Worm (Caenorhabditis elegans) whole organism, young adult: ENCODE measurements around the gene F59A6.11.

Experiments
- B0336.3 ChIP-seq: fragments of 200-800 bp; sonication (Bioruptor generic); IDR thresholded peaks from 2 replicates; pipeline ENCODE4 v1.3.6; 2022; ENCODE audit warnings: missing genetic modification characterization, missing compliant biosample characterization
- C06A6.2 ChIP-seq: fragments of 200-800 bp; sonication (Bioruptor generic); conservative IDR thresholded peaks from 2 replicates; pipeline ENCODE4 v1.3.6; 2022; ENCODE audit warnings: missing genetic modification characterization, missing compliant biosample characterization
- C17E4.6 ChIP-seq: fragments of 200-800 bp; sonication (Bioruptor generic); IDR thresholded peaks from 2 replicates; pipeline ENCODE4 v1.3.6; 2022; ENCODE audit warnings: missing genetic modification reagents, missing genetic modification characterization, missing compliant biosample characterization
- F37B4.10 ChIP-seq: fragments of 200-800 bp; sonication (Bioruptor generic); IDR thresholded peaks from 2 replicates; pipeline ENCODE4 v1.3.6; 2022; ENCODE audit warnings: missing genetic modification characterization, missing compliant biosample characterization
- K11D2.4 ChIP-seq: fragments of 200-800 bp; sonication (Bioruptor generic); IDR thresholded peaks from 2 replicates; pipeline ENCODE4 v1.3.6; 2022; ENCODE audit warnings: missing genetic modification reagents, missing genetic modification characterization, missing compliant biosample characterization
- T26A5.8 ChIP-seq: sonication (generic microtip); optimal IDR thresholded peaks from 2 replicates; lab custom pipeline; 2016; ENCODE audit warnings: missing genetic modification characterization, missing compliant biosample characterization
- Y53F4B.3 ChIP-seq: fragments of 200-800 bp; sonication (Bioruptor generic); IDR thresholded peaks from 2 replicates; pipeline ENCODE4 v1.3.6; 2022; ENCODE audit warnings: missing genetic modification reagents, missing genetic modification characterization, missing compliant biosample characterization
- Y53G8AR.9 ChIP-seq: fragments of 200-800 bp; sonication (Bioruptor generic); conservative IDR thresholded peaks from 2 replicates; pipeline ENCODE4 v1.3.6; 2022; ENCODE audit warnings: missing genetic modification reagents, missing genetic modification characterization, missing compliant biosample characterization
- Y67H2A.10 ChIP-seq: fragments of 200-800 bp; sonication (Bioruptor generic); conservative IDR thresholded peaks from 2 replicates; pipeline ENCODE4 v1.3.6; 2022; ENCODE audit warnings: missing genetic modification reagents, missing genetic modification characterization, missing compliant biosample characterization
- ZK185.1 ChIP-seq: sonication (generic microtip); optimal IDR thresholded peaks from 2 replicates; lab custom pipeline; 2016; ENCODE audit warnings: mild to moderate bottlenecking, missing genetic modification characterization, missing compliant biosample characterization; ENCODE audit not compliant: poor library complexity, severe bottlenecking
- bed-1 ChIP-seq: fragments of 200-800 bp; sonication (Bioruptor generic); IDR thresholded peaks from 2 replicates; pipeline ENCODE4 v1.3.6; 2022; ENCODE audit warnings: missing genetic modification reagents, missing genetic modification characterization, missing compliant biosample characterization
- bed-2 ChIP-seq: fragments of 200-800 bp; sonication (Bioruptor generic); IDR thresholded peaks from 2 replicates; pipeline ENCODE4 v1.3.6; 2022; ENCODE audit warnings: missing genetic modification reagents, missing genetic modification characterization, missing compliant biosample characterization
- cebp-1 ChIP-seq, 2 experiments: fragments of 200-800 bp in 1 of 2; sonication (Bioruptor generic) in 1 of 2; sonication (generic microtip) in 1 of 2; IDR thresholded peaks in 1 of 2; optimal IDR thresholded peaks in 1 of 2; 2 replicates each; pipeline versions ENCODE4 v1.3.6 to Lab custom; 2017 to 2022; ENCODE audit warnings: missing compliant biosample characterization in 2 of 2, missing genetic modification characterization in 2 of 2, mild to moderate bottlenecking in 1 of 2, missing genetic modification reagents in 1 of 2, moderate library complexity in 1 of 2
- cebp-2 ChIP-seq: fragments of 200-800 bp; sonication (Bioruptor generic); IDR thresholded peaks from 2 replicates; pipeline ENCODE4 v1.3.6; 2022; ENCODE audit warnings: missing genetic modification characterization, missing compliant biosample characterization
- ceh-40 ChIP-seq: fragments of 200-800 bp; sonication (Bioruptor generic); IDR thresholded peaks from 2 replicates; pipeline ENCODE4 v1.3.6; 2022; ENCODE audit warnings: missing genetic modification characterization, missing compliant biosample characterization
- ceh-79 ChIP-seq: sonication (generic microtip); optimal IDR thresholded peaks from 2 replicates; lab custom pipeline; 2017; ENCODE audit warnings: mild to moderate bottlenecking, missing genetic modification characterization, missing compliant biosample characterization
- gei-17 ChIP-seq: fragments of 200-800 bp; sonication (Bioruptor generic); optimal IDR thresholded peaks from 2 replicates; lab custom pipeline; 2018; ENCODE audit warnings: mild to moderate bottlenecking, missing genetic modification characterization, missing compliant biosample characterization
- hmg-1.2 ChIP-seq: fragments of 200-800 bp; sonication (Bioruptor generic); IDR thresholded peaks from 2 replicates; pipeline ENCODE4 v1.3.6; 2022; ENCODE audit warnings: missing genetic modification reagents, missing genetic modification characterization, missing compliant biosample characterization
- hrde-1 ChIP-seq: sonication (generic microtip); optimal IDR thresholded peaks from 2 replicates; lab custom pipeline; 2016; ENCODE audit warnings: missing genetic modification characterization, mild to moderate bottlenecking, missing compliant biosample characterization, moderate library complexity, missing genotype, missing genetic modification reagents, borderline replicate concordance
- lin-26 ChIP-seq: fragments of 200-800 bp; sonication (Bioruptor generic); IDR thresholded peaks from 2 replicates; pipeline ENCODE4 v1.3.6; 2022; ENCODE audit warnings: missing genetic modification reagents, missing genetic modification characterization, missing compliant biosample characterization
- lin-40 ChIP-seq: sonication (generic microtip); optimal IDR thresholded peaks from 2 replicates; lab custom pipeline; 2016; ENCODE audit warnings: missing genetic modification characterization, mild to moderate bottlenecking, missing compliant biosample characterization, missing genotype, missing genetic modification reagents
- lin-54 ChIP-seq: fragments of 200-800 bp; sonication (Bioruptor generic); optimal IDR thresholded peaks from 2 replicates; lab custom pipeline; 2018; ENCODE audit warnings: mild to moderate bottlenecking, missing genetic modification characterization, missing compliant biosample characterization
- madf-6 ChIP-seq: fragments of 200-800 bp; sonication (Bioruptor generic); IDR thresholded peaks from 2 replicates; pipeline ENCODE4 v1.3.6; 2022; ENCODE audit warnings: missing genetic modification reagents, missing genetic modification characterization, missing compliant biosample characterization
- madf-8 ChIP-seq: fragments of 200-800 bp; sonication (Bioruptor generic); conservative IDR thresholded peaks from 2 replicates; pipeline ENCODE4 v1.3.6; 2022; ENCODE audit warnings: missing genetic modification reagents, missing genetic modification characterization, missing compliant biosample characterization
- mes-4 ChIP-seq: sonication (generic microtip); optimal IDR thresholded peaks from 2 replicates; lab custom pipeline; 2016; ENCODE audit warnings: missing genotype, missing genetic modification characterization, missing compliant biosample characterization
- mxl-1 ChIP-seq: sonication (generic microtip); optimal IDR thresholded peaks from 2 replicates; lab custom pipeline; 2016; ENCODE audit warnings: missing genetic modification characterization, missing compliant biosample characterization
- nfya-1 ChIP-seq: sonication (generic microtip); optimal IDR thresholded peaks from 2 replicates; lab custom pipeline; 2017; ENCODE audit warnings: antibody characterized with exemption, missing compliant biosample characterization, missing genetic modification characterization, borderline replicate concordance; ENCODE audit not compliant: insufficient read depth
- nfya-2 ChIP-seq: fragments of 200-800 bp; sonication (Bioruptor generic); IDR thresholded peaks from 2 replicates; pipeline ENCODE4 v1.3.6; 2022; ENCODE audit warnings: missing genetic modification reagents, missing genetic modification characterization, missing compliant biosample characterization
- nfyb-1 ChIP-seq: fragments of 200-800 bp; sonication (Bioruptor generic); IDR thresholded peaks from 2 replicates; pipeline ENCODE4 v1.3.6; 2022; ENCODE audit warnings: missing genetic modification reagents, missing genetic modification characterization, missing compliant biosample characterization
- pbrm-1 ChIP-seq: fragments of 200-800 bp; sonication (Bioruptor generic); IDR thresholded peaks from 2 replicates; pipeline ENCODE4 v1.3.6; 2022; ENCODE audit warnings: missing genetic modification reagents, missing genetic modification characterization, missing compliant biosample characterization
- sdz-38 ChIP-seq: sonication (generic microtip); optimal IDR thresholded peaks from 2 replicates; lab custom pipeline; 2016; ENCODE audit warnings: missing genotype, missing genetic modification characterization, missing compliant biosample characterization
- sea-2 ChIP-seq: fragments of 200-800 bp; sonication (Bioruptor generic); IDR thresholded peaks from 2 replicates; pipeline ENCODE4 v1.3.6; 2022; ENCODE audit warnings: missing genetic modification characterization, missing compliant biosample characterization
- snpc-1.1 ChIP-seq: sonication (generic microtip); optimal IDR thresholded peaks from 2 replicates; lab custom pipeline; 2017; ENCODE audit warnings: missing genetic modification characterization, mild to moderate bottlenecking, missing compliant biosample characterization, antibody characterized with exemption, moderate library complexity, missing genotype, missing genetic modification reagents; ENCODE audit not compliant: insufficient read depth
- ztf-25 ChIP-seq: fragments of 200-800 bp; sonication (Bioruptor generic); IDR thresholded peaks from 2 replicates; pipeline ENCODE4 v1.3.6; 2022; ENCODE audit warnings: missing genetic modification reagents, missing genetic modification characterization, missing compliant biosample characterization

F59A6.11 gene

DNA sequence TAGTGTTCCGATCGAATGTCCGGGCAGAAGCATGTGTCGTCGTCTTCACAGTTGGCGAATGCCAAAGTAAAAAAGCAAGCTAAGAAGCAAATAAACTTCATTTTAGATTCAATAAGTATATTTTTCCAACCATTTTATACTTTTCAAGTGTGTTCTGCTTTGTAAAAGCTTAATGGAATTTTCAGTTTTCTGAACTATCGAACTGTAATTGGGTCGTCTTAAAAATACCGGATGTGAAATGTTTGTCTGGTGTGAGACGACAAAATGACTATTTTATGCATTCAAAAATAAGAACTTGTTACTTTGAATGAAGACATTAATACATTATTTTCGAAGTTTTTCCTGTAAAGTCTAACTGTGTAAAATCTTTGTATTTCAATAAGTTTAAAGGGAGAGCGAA lies at the start of gene F59A6.11:
F59A6.11 (minus strand) TSS at position 101 of the 400 bp plus-strand sequence.
- no peak for TF ChIP-seq Y67H2A.10
- no peak for TF ChIP-seq cebp-2
- no peak for TF ChIP-seq B0336.3 (GFP tag; lab: Robert Waterston, UW)
- TF ChIP-seq mes-4 = no peak
- TF ChIP-seq madf-6 = no peak
- TF ChIP-seq mxl-1 = no peak
- TF ChIP-seq, all 124 proteins: peak for 0

DNA sequence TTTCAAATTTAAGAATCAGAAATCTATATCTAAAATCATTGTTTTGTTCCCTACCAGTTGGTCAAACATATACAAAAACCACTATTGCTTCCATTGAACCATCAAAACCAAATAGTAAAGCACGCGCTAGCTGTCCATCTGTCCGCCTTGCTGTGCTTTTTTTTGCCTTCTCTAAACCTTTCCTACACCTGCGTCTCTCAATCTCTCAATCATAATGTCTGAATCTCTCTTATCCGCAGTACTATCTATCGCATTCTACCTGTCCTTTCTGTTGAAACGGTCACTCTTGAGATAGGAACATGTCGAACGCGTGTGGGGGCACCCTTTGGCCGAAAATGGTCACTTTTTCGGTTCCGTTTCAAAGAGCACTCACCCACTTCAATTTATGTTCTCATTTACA lies 48.7 kb upstream of the F59A6.11 start:
- TF ChIP-seq C17E4.6 (no peak), sea-2 (GFP tag; lab: Robert Waterston, UW) (no peak), pbrm-1 (GFP tag; lab: Robert Waterston, UW) (no peak), T26A5.8 (tag; lab: Kevin White, UChicago) (no peak), hmg-1.2 (GFP tag; lab: Robert Waterston, UW) (peak; percentile 70; the same call in 1 of the 2 replicates), bed-2 (GFP tag; lab: Robert Waterston, UW) (no peak), C06A6.2 (GFP tag; lab: Robert Waterston, UW) (no peak), sdz-38 (tag; lab: Kevin White, UChicago) (no peak), lin-54 (GFP tag; lab: Kevin White, UChicago) (no peak), ZK185.1 (no peak), cebp-1 (GFP tag; IDR thresholded peaks at IDR 0.05; lab: Robert Waterston, UW) (no peak), cebp-1 (tag; optimal IDR thresholded peaks at IDR 0.05; lab: Kevin White, UChicago) (peak; percentile 19), hrde-1 (tag; lab: Kevin White, UChicago) (no peak), ceh-79 (tag; lab: Kevin White, UChicago) (no peak)
- TF ChIP-seq, all 124 proteins: peak for 2

- TF ChIP-seq nfya-2 (GFP tag; lab: Robert Waterston, UW) = no peak
- TF ChIP-seq K11D2.4 (GFP tag; lab: Robert Waterston, UW) = no peak
- no peak for TF ChIP-seq snpc-1.1
- TF ChIP-seq nfyb-1 = no peak
- TF ChIP-seq lin-40 = no peak
- TF ChIP-seq ztf-25 (GFP tag; lab: Robert Waterston, UW) = no peak
- TF ChIP-seq Y53F4B.3 (GFP tag; lab: Robert Waterston, UW) = no peak
- TF ChIP-seq ceh-79 (tag; lab: Kevin White, UChicago) = no peak
- TF ChIP-seq, all 124 proteins: peak for 0
These were observed 47.9 kb upstream of the F59A6.11 start for ce11 chrII:5046209-5047200.

DNA sequence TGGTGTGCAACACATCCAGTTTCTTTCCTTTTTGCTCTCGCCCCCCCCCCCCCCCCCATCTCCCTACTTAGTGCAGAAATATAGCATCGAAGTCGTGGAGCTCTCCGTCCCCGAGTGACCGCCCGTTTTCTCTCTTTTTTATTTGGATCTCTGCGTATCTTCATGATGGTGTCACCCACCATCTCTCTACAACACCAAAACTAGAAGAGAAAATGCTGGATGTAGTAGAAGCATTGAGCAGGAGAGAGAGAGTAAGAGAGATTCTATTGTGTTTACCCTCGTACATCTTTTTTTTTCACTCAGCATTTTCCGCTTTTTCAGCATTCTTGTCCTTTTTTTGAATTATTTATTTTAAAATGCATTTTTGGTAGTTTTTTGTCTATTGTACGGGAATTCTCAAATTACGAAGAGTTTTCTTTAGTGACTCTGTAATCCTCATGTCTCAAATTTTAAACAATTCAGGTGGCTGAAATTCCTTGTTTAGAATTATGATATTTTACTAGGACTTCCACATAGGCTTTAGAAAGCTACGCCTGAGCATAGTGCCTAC lies 43.9 kb upstream of the F59A6.11 start:
- no peak for TF ChIP-seq bed-1 (GFP tag; lab: Robert Waterston, UW)
- TF ChIP-seq Y53G8AR.9 = no peak
- no peak for TF ChIP-seq gei-17 (GFP tag; lab: Kevin White, UChicago)
- no peak for TF ChIP-seq nfya-1 (tag; lab: Kevin White, UChicago)
- no peak for TF ChIP-seq ceh-40
- no peak for TF ChIP-seq lin-26 (GFP tag; lab: Robert Waterston, UW)
- no peak for TF ChIP-seq lin-40
- TF ChIP-seq F37B4.10 (GFP tag; lab: Robert Waterston, UW) = no peak
- TF ChIP-seq madf-8 (GFP tag; lab: Robert Waterston, UW) = no peak
